Fruit fly (Drosophila melanogaster) whole organism, embryonic: ENCODE results near the gene CG11409.

Source experiments
- Atf6 ChIP-seq: fragments of 200-800 bp; sonication (Bioruptor generic); IDR thresholded peaks from 2 replicates; pipeline ENCODE4 v1.3.6; 2022; ENCODE audit warnings: missing biosample characterization, missing genetic modification characterization
- BEAF-32 ChIP-seq: fragments of 200-800 bp; sonication (Bioruptor generic); optimal IDR thresholded peaks from 3 replicates; lab custom pipeline; 2017; ENCODE audit warnings: missing biosample characterization, missing genetic modification characterization, mild to moderate bottlenecking, moderate library complexity, missing genetic modification reagents
- Blimp-1 ChIP-seq: fragments of 200-800 bp; sonication (Bioruptor generic); optimal IDR thresholded peaks from 3 replicates; lab custom pipeline; 2018; ENCODE audit warnings: missing biosample characterization, missing genetic modification characterization, mild to moderate bottlenecking, moderate library complexity, missing genetic modification reagents
- CG10462 ChIP-seq: fragments of 200-800 bp; sonication (Bioruptor generic); optimal IDR thresholded peaks from 2 replicates; lab custom pipeline; 2016; ENCODE audit warnings: missing biosample characterization, missing genetic modification characterization
- CG11456 ChIP-seq: fragments of 200-800 bp; sonication (Bioruptor generic); IDR thresholded peaks from 3 replicates; pipeline ENCODE4 v1.3.6; 2022; ENCODE audit warnings: missing biosample characterization, missing genetic modification characterization
- CG12769 ChIP-seq: fragments of 200-800 bp; sonication (Bioruptor generic); optimal IDR thresholded peaks from 2 replicates; lab custom pipeline; 2019; ENCODE audit warnings: missing biosample characterization, mild to moderate bottlenecking, missing genetic modification characterization, moderate library complexity
- CG13296 ChIP-seq: fragments of 200-800 bp; sonication (Bioruptor generic); optimal IDR thresholded peaks from 3 replicates; lab custom pipeline; 2018; ENCODE audit warnings: missing biosample characterization, mild to moderate bottlenecking, missing genetic modification characterization
- CG13775 ChIP-seq: fragments of 200-800 bp; sonication (Bioruptor generic); optimal IDR thresholded peaks from 3 replicates; lab custom pipeline; 2017; ENCODE audit warnings: missing biosample characterization, mild to moderate bottlenecking, missing genetic modification characterization
- CG2129 ChIP-seq: fragments of 200-800 bp; sonication (Bioruptor generic); IDR thresholded peaks from 2 replicates; pipeline ENCODE4 v1.3.6; 2022; ENCODE audit warnings: missing biosample characterization, missing genetic modification characterization; ENCODE audit not compliant: partially characterized antibody
- CG2712 ChIP-seq: fragments of 200-800 bp; optimal IDR thresholded peaks from 3 replicates; lab custom pipeline; 2019; ENCODE audit warnings: missing biosample characterization, mild to moderate bottlenecking, missing genetic modification characterization, moderate library complexity
- CG42726 ChIP-seq: fragments of 200-800 bp; sonication (Bioruptor generic); IDR thresholded peaks from 2 replicates; pipeline ENCODE4 v1.3.6; 2022; ENCODE audit warnings: missing biosample characterization, missing genetic modification characterization; ENCODE audit not compliant: partially characterized antibody
- CG7357 ChIP-seq: fragments of 200-800 bp; sonication (Bioruptor generic); IDR thresholded peaks from 3 replicates; pipeline ENCODE4 v1.3.6; 2022; ENCODE audit warnings: missing biosample characterization, missing genetic modification characterization
- CG7987 ChIP-seq: fragments of 200-800 bp; sonication (Bioruptor generic); optimal IDR thresholded peaks from 2 replicates; lab custom pipeline; 2018; ENCODE audit warnings: missing biosample characterization, mild to moderate bottlenecking, missing genetic modification characterization, moderate library complexity
- CG8089 ChIP-seq: fragments of 200-800 bp; sonication (Bioruptor generic); optimal IDR thresholded peaks from 3 replicates; lab custom pipeline; 2016; ENCODE audit warnings: missing biosample characterization, missing genetic modification characterization
- CTCF ChIP-seq: fragments of 200-800 bp; sonication (Bioruptor generic); optimal IDR thresholded peaks from 2 replicates; lab custom pipeline; 2017; ENCODE audit warnings: missing biosample characterization, mild to moderate bottlenecking, missing genetic modification characterization, moderate library complexity
- Dp ChIP-seq: fragments of 200-800 bp; sonication (Bioruptor generic); optimal IDR thresholded peaks from 2 replicates; lab custom pipeline; 2018; ENCODE audit warnings: missing biosample characterization, mild to moderate bottlenecking, missing genetic modification characterization, moderate library complexity
- Dref ChIP-seq: fragments of 200-800 bp; sonication (Bioruptor generic); IDR thresholded peaks from 2 replicates; pipeline ENCODE4 v1.3.6; 2022; ENCODE audit warnings: missing biosample characterization, missing genetic modification characterization
- Elba2 ChIP-seq: fragments of 200-800 bp; sonication (Bioruptor generic); optimal IDR thresholded peaks from 3 replicates; lab custom pipeline; 2016; ENCODE audit warnings: missing biosample characterization, missing genetic modification characterization
- Hsf ChIP-seq: fragments of 200-800 bp; sonication (Bioruptor generic); optimal IDR thresholded peaks from 3 replicates; lab custom pipeline; 2016; ENCODE audit warnings: missing biosample characterization, missing genetic modification characterization
- MBD-R2 ChIP-seq: fragments of 200-800 bp; sonication (Bioruptor generic); IDR thresholded peaks from 2 replicates; pipeline ENCODE4 v1.3.6; 2022; ENCODE audit warnings: missing biosample characterization, missing genetic modification characterization
- MESR4 ChIP-seq: fragments of 200-800 bp; sonication (Bioruptor generic); optimal IDR thresholded peaks from 2 replicates; lab custom pipeline; 2018; ENCODE audit warnings: missing biosample characterization, mild to moderate bottlenecking, missing genetic modification characterization, moderate library complexity
- Max ChIP-seq: fragments of 200-800 bp; sonication (Bioruptor generic); optimal IDR thresholded peaks from 2 replicates; lab custom pipeline; 2016; ENCODE audit warnings: missing biosample characterization, mild to moderate bottlenecking, missing genetic modification characterization
- NFAT ChIP-seq: fragments of 200-800 bp; sonication (Bioruptor generic); IDR thresholded peaks from 2 replicates; pipeline ENCODE4 v1.3.6; 2022; ENCODE audit warnings: missing biosample characterization, missing genetic modification characterization
- Nf-YA ChIP-seq: fragments of 200-800 bp; sonication (Bioruptor generic); IDR thresholded peaks from 2 replicates; pipeline ENCODE4 v1.3.6; 2022; ENCODE audit warnings: missing biosample characterization, missing genetic modification characterization
- Opbp ChIP-seq: fragments of 200-800 bp; sonication (Bioruptor generic); IDR thresholded peaks from 3 replicates; pipeline ENCODE4 v1.3.6; 2022; ENCODE audit warnings: missing biosample characterization, missing genetic modification characterization; ENCODE audit not compliant: partially characterized antibody
- Sox100B ChIP-seq: fragments of 200-800 bp; sonication (Bioruptor generic); optimal IDR thresholded peaks from 3 replicates; lab custom pipeline; 2018; ENCODE audit warnings: missing biosample characterization, mild to moderate bottlenecking, missing genetic modification characterization
- Sox102F ChIP-seq: fragments of 200-800 bp; sonication (Bioruptor generic); optimal IDR thresholded peaks from 2 replicates; lab custom pipeline; 2018; ENCODE audit warnings: missing biosample characterization, mild to moderate bottlenecking, missing genetic modification characterization, moderate library complexity
- dm ChIP-seq: fragments of 200-800 bp; sonication (Bioruptor generic); optimal IDR thresholded peaks from 3 replicates; lab custom pipeline; 2016; ENCODE audit warnings: missing biosample characterization, missing genetic modification characterization
- ems ChIP-seq: fragments of 200-800 bp; sonication (Bioruptor generic); optimal IDR thresholded peaks from 3 replicates; lab custom pipeline; 2016; ENCODE audit warnings: missing biosample characterization, missing genetic modification characterization
- en ChIP-seq: fragments of 200-800 bp; sonication (Bioruptor generic); optimal IDR thresholded peaks from 2 replicates; lab custom pipeline; 2016; ENCODE audit warnings: missing biosample characterization, missing genetic modification characterization
- esg ChIP-seq: fragments of 200-800 bp; sonication (Bioruptor generic); conservative IDR thresholded peaks from 2 replicates; pipeline ENCODE4 v1.3.6; 2022; ENCODE audit warnings: missing biosample characterization, missing genetic modification characterization
- ewg ChIP-seq: fragments of 200-800 bp; sonication (Bioruptor generic); optimal IDR thresholded peaks from 3 replicates; lab custom pipeline; 2017; ENCODE audit warnings: mild to moderate bottlenecking, missing biosample characterization, missing genetic modification reagents, missing genetic modification characterization
- exex ChIP-seq: fragments of 200-800 bp; sonication (Bioruptor generic); optimal IDR thresholded peaks from 4 replicates; lab custom pipeline; 2018; ENCODE audit warnings: missing biosample characterization, mild to moderate bottlenecking, missing genetic modification characterization, moderate library complexity
- fd3F ChIP-seq: fragments of 200-800 bp; sonication (Bioruptor generic); optimal IDR thresholded peaks from 2 replicates; lab custom pipeline; 2018; ENCODE audit warnings: missing biosample characterization, mild to moderate bottlenecking, missing genetic modification characterization, moderate library complexity
- fu2 ChIP-seq: fragments of 200-800 bp; sonication (Bioruptor generic); optimal IDR thresholded peaks from 2 replicates; lab custom pipeline; 2016; ENCODE audit warnings: missing biosample characterization, missing genetic modification characterization
- ham ChIP-seq: fragments of 200-800 bp; sonication (Bioruptor generic); IDR thresholded peaks from 2 replicates; pipeline ENCODE4 v1.3.6; 2022; ENCODE audit warnings: missing biosample characterization, missing genetic modification characterization
- hbn ChIP-seq: fragments of 200-800 bp; sonication (Bioruptor generic); IDR thresholded peaks from 2 replicates; pipeline ENCODE4 v1.3.6; 2022; ENCODE audit warnings: missing biosample characterization, missing genetic modification characterization; ENCODE audit not compliant: partially characterized antibody
- her ChIP-seq: fragments of 200-800 bp; sonication (Bioruptor generic); optimal IDR thresholded peaks from 2 replicates; lab custom pipeline; 2016; ENCODE audit warnings: missing biosample characterization, missing genetic modification characterization
- knrl ChIP-seq: fragments of 200-800 bp; sonication (Bioruptor generic); IDR thresholded peaks from 3 replicates; pipeline ENCODE4 v1.3.6; 2022; ENCODE audit warnings: missing biosample characterization, missing genetic modification characterization; ENCODE audit not compliant: partially characterized antibody
- nerfin-2 ChIP-seq: fragments of 200-800 bp; sonication (Bioruptor generic); IDR thresholded peaks from 2 replicates; pipeline ENCODE4 v1.3.6; 2022; ENCODE audit warnings: missing biosample characterization, missing genetic modification characterization; ENCODE audit not compliant: partially characterized antibody
- nmo ChIP-seq: fragments of 200-800 bp; sonication (Bioruptor generic); optimal IDR thresholded peaks from 2 replicates; lab custom pipeline; 2018; ENCODE audit warnings: missing biosample characterization, mild to moderate bottlenecking, missing genetic modification characterization, moderate library complexity
- pum ChIP-seq: fragments of 200-800 bp; sonication (Bioruptor generic); optimal IDR thresholded peaks from 2 replicates; lab custom pipeline; 2016; ENCODE audit warnings: missing biosample characterization, missing genetic modification characterization
- sens ChIP-seq: fragments of 200-800 bp; sonication (Bioruptor generic); peaks from one replicate; lab custom pipeline; 2016; ENCODE audit warnings: missing biosample characterization, missing genetic modification characterization
- ssp ChIP-seq: fragments of 200-800 bp; sonication (Bioruptor generic); IDR thresholded peaks from 2 replicates; pipeline ENCODE4 v1.3.6; 2022; ENCODE audit warnings: missing biosample characterization, missing genetic modification characterization
- stwl ChIP-seq: fragments of 200-800 bp; sonication (Bioruptor generic); optimal IDR thresholded peaks from 3 replicates; lab custom pipeline; 2018; ENCODE audit warnings: missing biosample characterization, mild to moderate bottlenecking, missing genetic modification characterization, moderate library complexity
- tup ChIP-seq: fragments of 200-800 bp; sonication (Bioruptor generic); optimal IDR thresholded peaks from 2 replicates; lab custom pipeline; 2016; ENCODE audit warnings: missing biosample characterization, mild to moderate bottlenecking, missing genetic modification characterization, moderate library complexity
- unc-4 ChIP-seq: fragments of 200-800 bp; sonication (Bioruptor generic); IDR thresholded peaks from 2 replicates; pipeline ENCODE4 v1.3.6; 2022; ENCODE audit warnings: missing biosample characterization, missing genetic modification characterization; ENCODE audit not compliant: partially characterized antibody
- vnd ChIP-seq: fragments of 200-800 bp; sonication (Bioruptor generic); IDR thresholded peaks from 3 replicates; pipeline ENCODE4 v1.3.6; 2022; ENCODE audit warnings: missing biosample characterization, missing genetic modification characterization; ENCODE audit not compliant: partially characterized antibody

The CG11409 gene

DNA sequence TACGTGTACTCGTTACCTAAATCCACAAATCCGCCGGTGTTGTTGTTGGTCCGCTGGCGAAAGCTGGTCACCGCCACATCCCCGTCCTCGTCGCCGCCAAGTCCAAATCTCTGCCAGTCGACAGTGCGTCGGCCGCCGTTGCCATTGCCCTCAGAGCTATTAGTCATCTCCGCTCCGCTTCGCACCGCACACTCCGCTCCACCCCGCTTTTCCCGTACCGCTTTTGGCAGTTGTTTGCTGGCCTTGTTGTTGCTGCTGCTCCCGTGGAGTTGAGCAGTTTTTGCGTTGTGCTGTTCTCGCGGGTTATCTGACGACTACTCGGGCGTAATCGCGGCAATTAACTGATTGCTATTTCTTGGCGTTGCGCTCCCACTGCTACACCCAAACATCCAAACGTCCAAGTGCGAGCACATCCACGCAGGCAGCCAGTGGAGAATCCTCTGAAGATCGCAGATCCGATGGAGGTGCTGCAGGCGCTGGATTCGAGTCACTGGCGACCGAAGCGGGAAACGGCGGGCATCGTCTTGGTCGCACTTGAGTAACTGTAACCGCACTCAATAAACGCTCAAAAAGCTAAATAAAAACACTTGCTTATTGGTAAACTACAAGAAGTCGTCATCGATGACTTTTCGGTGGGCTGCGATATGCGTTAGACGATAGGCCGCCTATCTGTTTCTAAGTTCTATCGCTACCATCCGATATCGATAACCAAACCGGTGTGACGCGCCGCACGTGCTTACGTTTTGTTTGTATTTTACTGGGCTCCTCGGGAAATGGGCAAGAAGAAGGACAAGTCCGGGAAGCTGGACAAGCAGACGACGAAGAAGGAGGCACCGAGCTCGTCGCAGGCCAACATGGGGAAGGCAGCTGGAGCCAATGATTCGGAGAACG lies 12.2 kb upstream of the CG11409 start, which contains the start of the genes CG12773 and CG11417 (continued):
- TF ChIP-seq nerfin-2 (GFP tag; lab: Robert Waterston, UW) (peak; percentile 92), Blimp-1 (GFP tag; lab: Kevin White, UChicago) (no peak), BEAF-32 (GFP tag; lab: Kevin White, UChicago) (peak; percentile 69), Elba2 (GFP tag; lab: Kevin White, UChicago) (peak; percentile 60), dm (GFP tag; lab: Kevin White, UChicago) (peak; percentile 91), Dp (GFP tag; lab: Kevin White, UChicago) (peak; percentile 39), Opbp (peak; percentile 91), Atf6 (GFP tag; lab: Robert Waterston, UW) (no peak), Dref (GFP tag; lab: Robert Waterston, UW) (peak; percentile 83), CG42726 (GFP tag; lab: Robert Waterston, UW) (peak; percentile 58; the same call in 1 of the 2 replicates), unc-4 (GFP tag; lab: Robert Waterston, UW) (peak; percentile 77), stwl (tag; lab: Kevin White, UChicago) (peak; percentile 46), CG2129 (GFP tag; lab: Robert Waterston, UW) (peak; percentile 49; the same call in 1 of the 2 replicates), vnd (GFP tag; lab: Robert Waterston, UW) (peak; percentile 85), CTCF (peak; percentile 20), CG11456 (GFP tag; lab: Robert Waterston, UW) (no peak), fu2 (GFP tag; lab: Kevin White, UChicago) (no peak), MESR4 (GFP tag; lab: Kevin White, UChicago) (peak; percentile 51), hbn (GFP tag; lab: Robert Waterston, UW) (peak; percentile 76), Hsf (GFP tag; lab: Kevin White, UChicago) (no peak), her (GFP tag; lab: Kevin White, UChicago) (no peak), Max (GFP tag; lab: Kevin White, UChicago) (peak; percentile 41)

DNA sequence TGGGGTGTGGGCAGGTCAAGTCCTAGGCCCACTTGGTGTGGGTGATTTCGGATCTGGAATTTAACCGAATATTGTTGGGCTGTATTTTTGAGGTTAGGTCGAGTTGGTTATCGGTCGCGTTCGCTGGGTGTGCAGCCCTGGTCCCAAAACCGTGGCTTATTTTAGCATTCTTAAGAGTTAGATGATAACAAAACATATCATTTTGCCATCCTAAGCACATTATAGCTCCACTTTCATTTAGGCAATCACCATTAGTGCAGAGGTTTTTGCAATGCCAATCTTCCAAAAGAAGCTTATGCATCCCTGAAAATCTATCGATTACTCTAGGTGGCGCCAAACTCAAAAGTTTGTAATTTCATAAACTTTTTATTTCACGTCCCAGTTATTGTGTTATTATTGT lies 7.9 kb upstream of the CG11409 start, which contains the start of gene MTPAP:
TSS of gene MTPAP (minus strand) at position 103 of the 400 bp plus-strand sequence.
- peak; percentile 4 for TF ChIP-seq ems (GFP tag; lab: Kevin White, UChicago)
- TF ChIP-seq ssp (GFP tag; lab: Robert Waterston, UW): no peak
- no peak for TF ChIP-seq CG12769 (tag; lab: Kevin White, UChicago)
- TF ChIP-seq sens (GFP tag; lab: Kevin White, UChicago): peak; percentile 81
- no peak for TF ChIP-seq CG10462 (GFP tag; lab: Kevin White, UChicago)
- no peak for TF ChIP-seq Sox102F
- no peak for TF ChIP-seq exex
- peak; percentile 39 for TF ChIP-seq CG2712 (tag; lab: Kevin White, UChicago)
- no peak for TF ChIP-seq pum (GFP tag; lab: Kevin White, UChicago)
- TF ChIP-seq MBD-R2 (GFP tag; lab: Robert Waterston, UW): peak; percentile 72
- TF ChIP-seq esg (GFP tag; lab: Robert Waterston, UW): no peak
- TF ChIP-seq en (GFP tag; lab: Kevin White, UChicago): no peak
- TF ChIP-seq CG13296: no peak
- peak; percentile 69 for TF ChIP-seq knrl (GFP tag; lab: Robert Waterston, UW)
- TF ChIP-seq ewg (GFP tag; lab: Kevin White, UChicago): no peak
- TF ChIP-seq tup (GFP tag; lab: Kevin White, UChicago): no peak
- no peak for TF ChIP-seq CG8089 (GFP tag; lab: Kevin White, UChicago)
- peak; percentile 35 for TF ChIP-seq CG13775 (GFP tag; lab: Kevin White, UChicago)
- peak; percentile 54 for TF ChIP-seq nmo (GFP tag; lab: Kevin White, UChicago)
- TF ChIP-seq CG7357 (GFP tag; lab: Robert Waterston, UW): no peak
- no peak for TF ChIP-seq Nf-YA
- TF ChIP-seq NFAT (GFP tag; lab: Robert Waterston, UW): no peak
- TF ChIP-seq CG7987 (GFP tag; lab: Kevin White, UChicago): no peak
- TF ChIP-seq ham (GFP tag; lab: Robert Waterston, UW): no peak
- no peak for TF ChIP-seq fd3F (GFP tag; lab: Kevin White, UChicago)
- TF ChIP-seq Sox100B (GFP tag; lab: Kevin White, UChicago): no peak
